Worm (Caenorhabditis elegans) whole organism, late embryonic: Measurements from ENCODE around the gene JC8.7.

Experiments used
- C08G9.2 ChIP-seq: sonication (generic microtip); optimal IDR thresholded peaks from 2 replicates; lab custom pipeline; 2016; ENCODE audit warnings: mild to moderate bottlenecking, missing genetic modification characterization, moderate library complexity, missing compliant biosample characterization
- K02D7.2 ChIP-seq: sonication (generic microtip); optimal IDR thresholded peaks from 2 replicates; lab custom pipeline; 2017; ENCODE audit warnings: mild to moderate bottlenecking, missing genetic modification characterization, missing compliant biosample characterization
- T23F11.4 ChIP-seq: fragments of 200-800 bp; sonication (Bioruptor generic); optimal IDR thresholded peaks from 2 replicates; lab custom pipeline; 2018; ENCODE audit warnings: mild to moderate bottlenecking, missing genetic modification characterization, missing compliant biosample characterization
- ama-1 ChIP-seq: fragments of 150-350 bp; optimal IDR thresholded peaks from 2 replicates; lab custom pipeline; 2014
- ceh-2 ChIP-seq: sonication (generic microtip); optimal IDR thresholded peaks from 2 replicates; lab custom pipeline; 2016; ENCODE audit warnings: missing genotype, missing genetic modification characterization, missing compliant biosample characterization
- ceh-22 ChIP-seq: sonication (generic microtip); optimal IDR thresholded peaks from 2 replicates; lab custom pipeline; 2017; ENCODE audit warnings: missing biosample characterization, missing genetic modification characterization
- ceh-30 ChIP-seq: fragments of 150-350 bp; optimal IDR thresholded peaks from 2 replicates; lab custom pipeline; 2014; ENCODE audit warnings: missing biosample characterization, missing genetic modification characterization
- ceh-34 ChIP-seq: sonication (generic microtip); optimal IDR thresholded peaks from 2 replicates; lab custom pipeline; 2016; ENCODE audit warnings: mild to moderate bottlenecking, missing genetic modification characterization, missing compliant biosample characterization
- ceh-6 ChIP-seq: fragments of 200-800 bp; sonication (Bioruptor generic); optimal IDR thresholded peaks from 2 replicates; lab custom pipeline; 2018; ENCODE audit warnings: mild to moderate bottlenecking, missing genetic modification characterization, missing compliant biosample characterization
- ceh-9 ChIP-seq: sonication (generic microtip); optimal IDR thresholded peaks from 2 replicates; lab custom pipeline; 2016; ENCODE audit warnings: mild to moderate bottlenecking, missing genetic modification characterization, inconsistent platforms, missing compliant biosample characterization
- elt-2 ChIP-seq: sonication (generic microtip); optimal IDR thresholded peaks from 2 replicates; lab custom pipeline; 2016; ENCODE audit warnings: missing genetic modification reagents, missing genetic modification characterization, missing compliant biosample characterization
- eyg-1 ChIP-seq: sonication (generic microtip); optimal IDR thresholded peaks from 2 replicates; lab custom pipeline; 2016; ENCODE audit warnings: missing genotype, missing genetic modification characterization, missing compliant biosample characterization
- fkh-6 ChIP-seq: sonication (generic microtip); optimal IDR thresholded peaks from 2 replicates; lab custom pipeline; 2016; ENCODE audit warnings: missing genetic modification characterization, missing compliant biosample characterization
- hlh-13 ChIP-seq: fragments of 200-800 bp; sonication (Bioruptor generic); optimal IDR thresholded peaks from 2 replicates; lab custom pipeline; 2018; ENCODE audit warnings: mild to moderate bottlenecking, missing genetic modification characterization, missing compliant biosample characterization
- hlh-15 ChIP-seq: sonication (generic microtip); optimal IDR thresholded peaks from 2 replicates; lab custom pipeline; 2016; ENCODE audit warnings: missing genetic modification characterization, missing compliant biosample characterization
- lin-11 ChIP-seq: fragments of 200-800 bp; sonication (Bioruptor generic); optimal IDR thresholded peaks from 2 replicates; lab custom pipeline; 2018; ENCODE audit warnings: mild to moderate bottlenecking, missing genetic modification characterization, missing compliant biosample characterization
- mec-3 ChIP-seq: sonication (generic microtip); optimal IDR thresholded peaks from 2 replicates; lab custom pipeline; 2016; ENCODE audit warnings: borderline replicate concordance, missing genetic modification characterization, missing compliant biosample characterization
- nfya-1 ChIP-seq: sonication (generic microtip); optimal IDR thresholded peaks from 2 replicates; lab custom pipeline; 2017; ENCODE audit warnings: missing genetic modification characterization, mild to moderate bottlenecking, missing compliant biosample characterization, antibody characterized with exemption, moderate library complexity
- nhr-11 ChIP-seq: fragments of 150-350 bp; optimal IDR thresholded peaks from 2 replicates; lab custom pipeline; 2014; ENCODE audit warnings: missing biosample characterization, missing genetic modification characterization
- nhr-232 ChIP-seq: sonication (generic microtip); optimal IDR thresholded peaks from 2 replicates; lab custom pipeline; 2016; ENCODE audit warnings: missing genetic modification characterization, missing compliant biosample characterization
- pha-2 ChIP-seq: sonication (generic microtip); optimal IDR thresholded peaks from 2 replicates; lab custom pipeline; 2017; ENCODE audit warnings: mild to moderate bottlenecking, missing genetic modification characterization, missing compliant biosample characterization
- pha-4 ChIP-seq: fragments of 150-350 bp; optimal IDR thresholded peaks from 2 replicates; lab custom pipeline; 2018; ENCODE audit warnings: missing biosample characterization, missing genetic modification reagents, missing genetic modification characterization
- pqm-1 ChIP-seq: sonication (generic microtip); optimal IDR thresholded peaks from 2 replicates; lab custom pipeline; 2016; ENCODE audit warnings: missing genetic modification characterization, missing compliant biosample characterization
- pros-1 ChIP-seq: fragments of 150-350 bp; optimal IDR thresholded peaks from 2 replicates; lab custom pipeline; 2014; ENCODE audit warnings: missing biosample characterization, missing genetic modification reagents, missing genetic modification characterization
- sox-2 ChIP-seq: fragments of 200-800 bp; sonication (Bioruptor generic); IDR thresholded peaks from 2 replicates; pipeline ENCODE4 v1.3.6; 2022; ENCODE audit warnings: missing genetic modification reagents, missing genetic modification characterization, missing compliant biosample characterization
- syd-9 ChIP-seq: sonication (generic microtip); optimal IDR thresholded peaks from 2 replicates; lab custom pipeline; 2016; ENCODE audit warnings: mild to moderate bottlenecking, missing genetic modification characterization, moderate library complexity, missing compliant biosample characterization
- tbx-7 ChIP-seq: sonication (generic microtip); optimal IDR thresholded peaks from 2 replicates; lab custom pipeline; 2016; ENCODE audit warnings: missing genotype, missing genetic modification characterization, missing compliant biosample characterization
- unc-3 ChIP-seq, 2 experiments: fragments of 200-800 bp in 1 of 2; sonication (Bioruptor generic) in 1 of 2; sonication (generic microtip) in 1 of 2; conservative IDR thresholded peaks in 1 of 2; optimal IDR thresholded peaks in 1 of 2; 2 replicates each; pipeline versions ENCODE4 v1.3.6 to Lab custom; 2016 to 2022; ENCODE audit warnings: missing compliant biosample characterization in 2 of 2, missing genetic modification characterization in 2 of 2, missing genetic modification reagents in 1 of 2
- unc-42 ChIP-seq: sonication (generic microtip); optimal IDR thresholded peaks from 2 replicates; lab custom pipeline; 2016; ENCODE audit warnings: missing genotype, missing genetic modification characterization, missing compliant biosample characterization
- unc-86 ChIP-seq: sonication (generic microtip); optimal IDR thresholded peaks from 2 replicates; lab custom pipeline; 2016; ENCODE audit warnings: missing genetic modification characterization, missing compliant biosample characterization
- zip-5 ChIP-seq: sonication (generic microtip); optimal IDR thresholded peaks from 2 replicates; lab custom pipeline; 2016; ENCODE audit warnings: missing genetic modification characterization, missing compliant biosample characterization
- ztf-16 ChIP-seq: sonication (generic microtip); optimal IDR thresholded peaks from 2 replicates; lab custom pipeline; 2017; ENCODE audit warnings: missing genetic modification characterization, missing compliant biosample characterization

The JC8.7 gene

DNA sequence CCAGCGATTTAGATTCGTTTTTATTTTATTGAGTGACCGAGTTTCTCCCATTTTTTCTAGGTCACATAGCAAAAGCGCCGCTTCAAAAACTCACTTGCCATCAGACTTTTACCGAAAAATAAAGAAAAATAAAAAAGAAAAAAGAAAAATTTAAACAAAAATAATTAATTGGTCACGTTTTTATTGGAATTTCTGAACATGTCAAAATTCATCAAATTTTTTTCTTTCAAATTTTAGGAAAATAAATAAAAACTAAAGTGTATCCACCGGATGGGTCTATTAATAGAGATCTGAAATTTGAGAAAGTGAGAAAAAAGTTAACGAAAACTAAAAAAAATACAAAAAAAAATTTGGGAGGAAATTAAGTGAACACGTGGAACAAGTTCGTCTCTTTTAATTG lies 37.5 kb upstream of the JC8.7 start, which contains the start of gene C48D1.9:
Gene C48D1.9, minus strand, starts transcription at position 101 of the 400 bp plus-strand sequence.
- TF ChIP-seq ceh-9 (tag; lab: Kevin White, UChicago): no peak
- no peak for TF ChIP-seq lin-11 (tag; lab: Kevin White, UChicago)
- no peak for TF ChIP-seq pros-1 (tag; lab: Kevin White, UChicago)
- no peak for TF ChIP-seq unc-86
- no peak for TF ChIP-seq eyg-1 (tag; lab: Kevin White, UChicago)
- no peak for TF ChIP-seq syd-9 (tag; lab: Kevin White, UChicago)
- TF ChIP-seq nhr-232 (tag; lab: Kevin White, UChicago): no peak
- no peak for TF ChIP-seq ztf-16 (tag; lab: Kevin White, UChicago)
- no peak for TF ChIP-seq nhr-11 (tag; lab: Kevin White, UChicago)
- TF ChIP-seq ceh-34: no peak
- no peak for TF ChIP-seq zip-5 (tag; lab: Kevin White, UChicago)
- no peak for TF ChIP-seq fkh-6

- TF ChIP-seq ceh-30 (no peak), tbx-7 (no peak), ceh-9 (tag; lab: Kevin White, UChicago) (no peak), ceh-34 (no peak), K02D7.2 (tag; lab: Kevin White, UChicago) (no peak), ztf-16 (tag; lab: Kevin White, UChicago) (no peak), pqm-1 (no peak), hlh-13 (no peak), ceh-22 (tag; lab: Kevin White, UChicago) (no peak)
Measured at ce11 chrIV:13214466-13214865, 32.6 kb upstream of the JC8.7 start, which contains the start of gene cho-1. cho-1 (minus strand) TSS chrIV:13214566.

- TF ChIP-seq unc-42 (tag; lab: Kevin White, UChicago) (peak; percentile 75), unc-3 (GFP tag; conservative IDR thresholded peaks at IDR 0.05; lab: Robert Waterston, UW) (no peak), unc-3 (tag; optimal IDR thresholded peaks at IDR 0.05; lab: Kevin White, UChicago) (no peak), ceh-6 (GFP tag; lab: Kevin White, UChicago) (no peak)
Measured at ce11 chrIV:13220594-13220993, 26.5 kb upstream of the JC8.7 start.

- TF ChIP-seq pha-2 (tag; lab: Kevin White, UChicago) (no peak), elt-2 (tag; lab: Kevin White, UChicago) (peak; percentile 88), nhr-232 (tag; lab: Kevin White, UChicago) (no peak), syd-9 (tag; lab: Kevin White, UChicago) (no peak), mec-3 (no peak)
Measured at ce11 chrIV:13221657-13222056, 25.4 kb upstream of the JC8.7 start, which contains the start of gene C48D1.5. C48D1.5 (plus strand) TSS chrIV:13221957.

DNA sequence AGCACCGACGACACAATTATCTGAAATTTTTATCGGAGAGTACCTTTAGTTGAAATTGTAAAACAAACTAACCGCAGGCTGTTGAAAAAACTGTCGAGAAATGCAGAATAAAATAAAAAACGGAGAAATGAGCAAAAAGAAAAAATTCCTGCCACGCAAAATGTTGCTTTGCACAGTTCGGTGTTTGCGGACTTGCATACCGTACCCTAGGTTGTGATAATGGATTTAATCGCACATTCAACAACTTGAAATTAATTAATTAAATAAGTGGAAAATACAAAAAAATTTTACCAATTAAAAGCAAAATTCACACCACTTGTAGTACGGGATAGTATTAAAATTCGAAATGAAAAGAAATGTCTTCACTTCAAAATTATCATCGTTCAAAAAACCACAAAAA lies 15.7 kb upstream of the JC8.7 start:
- peak; percentile 47 for TF ChIP-seq nfya-1 (tag; lab: Kevin White, UChicago)
- TF ChIP-seq hlh-15 (tag; lab: Kevin White, UChicago): no peak
- TF ChIP-seq T23F11.4 (GFP tag; lab: Kevin White, UChicago): no peak
- TF ChIP-seq unc-42 (tag; lab: Kevin White, UChicago): peak; percentile 77

DNA sequence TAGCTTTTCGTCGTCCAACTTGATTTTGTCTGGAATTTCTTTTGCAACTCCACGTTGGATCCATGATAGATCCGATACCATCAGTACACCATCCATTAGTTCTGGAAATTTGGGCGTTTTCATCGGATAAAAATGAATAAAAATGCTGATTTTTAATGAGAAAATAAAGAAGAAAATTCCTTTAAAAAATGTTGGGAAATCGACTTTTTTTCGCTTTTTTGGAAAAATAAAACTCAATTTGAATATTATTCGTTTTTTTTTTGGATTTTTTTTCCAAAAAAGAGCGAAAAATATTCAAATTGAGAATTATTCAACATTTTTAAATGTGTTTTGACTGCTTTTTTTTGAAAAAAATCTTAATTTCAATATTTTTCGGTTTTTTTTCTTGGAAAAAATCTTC lies 10.6 kb upstream of the JC8.7 start, which contains the start of gene pwp-1:
Gene pwp-1, minus strand, starts transcription at position 101 of the 400 bp plus-strand sequence.
- TF ChIP-seq ama-1 (lab: Kevin White, UChicago): no peak
- TF ChIP-seq pha-4 (tag; lab: Kevin White, UChicago): no peak
- TF ChIP-seq C08G9.2 (tag; lab: Kevin White, UChicago): no peak
- TF ChIP-seq zip-5 (tag; lab: Kevin White, UChicago): no peak
- TF ChIP-seq sox-2 (GFP tag; lab: Robert Waterston, UW): no peak
- no peak for TF ChIP-seq ceh-2 (tag; lab: Kevin White, UChicago)
